Fruit fly (Drosophila melanogaster): ENCODE data around the gene CG12078.

CG12078 gene

dm6 chr3L:3259703-3260102 is 15.6 kb upstream of the CG12078 start:
- TF ChIP-seq h (optimal IDR thresholded peaks at IDR 0.05) (no peak), Sin3A (optimal IDR thresholded peaks at IDR 0.05) (no peak), insv (optimal IDR thresholded peaks at IDR 0.05) (no peak), ttk (optimal IDR thresholded peaks at IDR 0.05) (no peak), Myc (optimal IDR thresholded peaks at IDR 0.05) (no peak), psq (optimal IDR thresholded peaks at IDR 0.05) (no peak)

- TF ChIP-seq h (optimal IDR thresholded peaks at IDR 0.05) (no peak), ttk (optimal IDR thresholded peaks at IDR 0.05) (no peak), Sin3A (optimal IDR thresholded peaks at IDR 0.05) (no peak), insv (optimal IDR thresholded peaks at IDR 0.05) (no peak), psq (optimal IDR thresholded peaks at IDR 0.05) (no peak), Myc (optimal IDR thresholded peaks at IDR 0.05) (no peak)
Measured at dm6 chr3L:3257690-3258089, 13.6 kb upstream of the CG12078 start, which contains the start of gene ckd. Gene ckd (plus strand): TSS chr3L:3257878.

dm6 chr3L:3253631-3254030 is 9.5 kb upstream of the CG12078 start:
- no peak for TF ChIP-seq insv (optimal IDR thresholded peaks at IDR 0.05)
- TF ChIP-seq psq (optimal IDR thresholded peaks at IDR 0.05), result no peak
- TF ChIP-seq ttk (optimal IDR thresholded peaks at IDR 0.05), result no peak
- no peak for TF ChIP-seq h (optimal IDR thresholded peaks at IDR 0.05)
- TF ChIP-seq Sin3A (optimal IDR thresholded peaks at IDR 0.05), result no peak
- TF ChIP-seq Myc (optimal IDR thresholded peaks at IDR 0.05), result no peak

dm6 chr3L:3252884-3253283 is 8.8 kb upstream of the CG12078 start:
- TF ChIP-seq h (optimal IDR thresholded peaks at IDR 0.05), result no peak
- TF ChIP-seq insv (optimal IDR thresholded peaks at IDR 0.05), result no peak
- no peak for TF ChIP-seq Myc (optimal IDR thresholded peaks at IDR 0.05)
- TF ChIP-seq ttk (optimal IDR thresholded peaks at IDR 0.05), result no peak
- no peak for TF ChIP-seq Sin3A (optimal IDR thresholded peaks at IDR 0.05)
- no peak for TF ChIP-seq psq (optimal IDR thresholded peaks at IDR 0.05)

- TF ChIP-seq Myc (optimal IDR thresholded peaks at IDR 0.05) (no peak), insv (optimal IDR thresholded peaks at IDR 0.05) (no peak), psq (optimal IDR thresholded peaks at IDR 0.05) (no peak), ttk (optimal IDR thresholded peaks at IDR 0.05) (no peak), Sin3A (optimal IDR thresholded peaks at IDR 0.05) (no peak), h (optimal IDR thresholded peaks at IDR 0.05) (no peak)
Measured at dm6 chr3L:3251659-3252490, 7.8 kb upstream of the CG12078 start.

- TF ChIP-seq h (optimal IDR thresholded peaks at IDR 0.05) (no peak), ttk (optimal IDR thresholded peaks at IDR 0.05) (no peak), insv (optimal IDR thresholded peaks at IDR 0.05) (no peak), Myc (optimal IDR thresholded peaks at IDR 0.05) (no peak), psq (optimal IDR thresholded peaks at IDR 0.05) (no peak), Sin3A (optimal IDR thresholded peaks at IDR 0.05) (no peak)
Measured at dm6 chr3L:3250922-3251658, 7.0 kb upstream of the CG12078 start.

- TF ChIP-seq Myc (optimal IDR thresholded peaks at IDR 0.05), result no peak
- TF ChIP-seq h (optimal IDR thresholded peaks at IDR 0.05), result no peak
- TF ChIP-seq psq (optimal IDR thresholded peaks at IDR 0.05), result no peak
- no peak for TF ChIP-seq Sin3A (optimal IDR thresholded peaks at IDR 0.05)
- TF ChIP-seq ttk (optimal IDR thresholded peaks at IDR 0.05), result no peak
- TF ChIP-seq insv (optimal IDR thresholded peaks at IDR 0.05), result no peak
Measured at dm6 chr3L:3249997-3250774, 6.1 kb upstream of the CG12078 start.

dm6 chr3L:3249664-3249996 is 5.5 kb upstream of the CG12078 start:
- TF ChIP-seq h (optimal IDR thresholded peaks at IDR 0.05) (no peak), Myc (optimal IDR thresholded peaks at IDR 0.05) (no peak), ttk (optimal IDR thresholded peaks at IDR 0.05) (no peak), psq (optimal IDR thresholded peaks at IDR 0.05) (no peak), insv (optimal IDR thresholded peaks at IDR 0.05) (no peak), Sin3A (optimal IDR thresholded peaks at IDR 0.05) (no peak)

dm6 chr3L:3248714-3249663 is 4.9 kb upstream of the CG12078 start:
- TF ChIP-seq Sin3A (optimal IDR thresholded peaks at IDR 0.05), result no peak

- TF ChIP-seq h (optimal IDR thresholded peaks at IDR 0.05), result no peak
- TF ChIP-seq Myc (optimal IDR thresholded peaks at IDR 0.05), result no peak
- TF ChIP-seq psq (optimal IDR thresholded peaks at IDR 0.05), result no peak
- no peak for TF ChIP-seq insv (optimal IDR thresholded peaks at IDR 0.05)
- TF ChIP-seq Sin3A (optimal IDR thresholded peaks at IDR 0.05), result no peak
- no peak for TF ChIP-seq ttk (optimal IDR thresholded peaks at IDR 0.05)
Measured at dm6 chr3L:3247130-3248065, 3.3 kb upstream of the CG12078 start, which contains the start of gene CG43389. Gene CG43389 (plus strand): TSS chr3L:3248015.
